Fruit fly (Drosophila melanogaster): ENCODE results near the gene CG3558.

DNA sequence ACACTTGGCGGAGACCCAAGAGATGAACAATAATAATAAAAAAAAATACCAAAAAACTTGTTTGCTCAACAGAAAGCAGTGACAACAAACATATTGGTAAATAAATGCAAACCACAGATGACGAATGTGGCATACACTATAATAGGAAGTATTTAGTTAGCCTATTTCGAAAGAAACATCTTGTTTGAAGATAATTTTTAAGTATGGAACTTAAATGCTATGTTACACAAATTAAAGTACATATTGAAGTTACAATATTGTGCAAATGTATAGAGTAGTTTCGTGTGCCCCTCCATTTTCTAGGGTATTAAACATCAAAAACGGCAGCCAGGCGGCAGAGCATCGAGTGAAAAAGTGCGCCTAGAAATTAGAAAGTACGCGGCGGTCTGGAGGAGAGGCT, 10.7 kb downstream of the CG3558 start:
- no peak for TF ChIP-seq bab1 (GFP tag; optimal IDR thresholded peaks at IDR 0.05)
- no peak for TF ChIP-seq kay (GFP tag; ENCODE audit: borderline replicate concordance)
- no peak for TF ChIP-seq CG14711 (tag; optimal IDR thresholded peaks at IDR 0.05)
- TF ChIP-seq CG5204 (GFP tag; optimal IDR thresholded peaks at IDR 0.05): no peak
- no peak for TF ChIP-seq Clk (GFP tag; optimal IDR thresholded peaks at IDR 0.05)
- no peak for TF ChIP-seq cic (GFP tag; optimal IDR thresholded peaks at IDR 0.05)
- TF ChIP-seq CG33017 (tag; optimal IDR thresholded peaks at IDR 0.05): no peak
- TF ChIP-seq CG7101 (tag; optimal IDR thresholded peaks at IDR 0.05): no peak
